Fruit fly (Drosophila melanogaster) whole organism, wandering third instar larva: ENCODE results near the gene CG18170.

Source experiments
- Abd-B ChIP-seq: fragments of >200 bp; optimal IDR thresholded peaks from 2 replicates; lab custom pipeline; 2017; ENCODE audit warnings: missing biosample characterization, missing genetic modification characterization
- Dif ChIP-seq: fragments of 200-275, 200-300 bp; sonication (Bioruptor generic); optimal IDR thresholded peaks from 2 replicates; lab custom pipeline; 2018; ENCODE audit warnings: missing biosample characterization, missing genetic modification characterization; ENCODE audit not compliant: partially characterized antibody
- HLH106 ChIP-seq: fragments of 200-800 bp; optimal IDR thresholded peaks from 3 replicates; lab custom pipeline; 2019; ENCODE audit warnings: missing biosample characterization, mild to moderate bottlenecking, missing genetic modification characterization, moderate library complexity
- Hnf4 ChIP-seq: fragments of 200-800 bp; sonication (Bioruptor generic); optimal IDR thresholded peaks from 2 replicates; lab custom pipeline; 2016; ENCODE audit warnings: missing biosample characterization, mild to moderate bottlenecking, missing genetic modification characterization
- N ChIP-seq: fragments of >200 bp; optimal IDR thresholded peaks from 2 replicates; lab custom pipeline; 2018; ENCODE audit warnings: missing biosample characterization, missing external identifiers, missing genetic modification characterization
- Vsx2 ChIP-seq: fragments of 200-300, 225-300 bp; sonication (Bioruptor generic); optimal IDR thresholded peaks from 2 replicates; lab custom pipeline; 2018; ENCODE audit warnings: missing biosample characterization, missing genetic modification characterization; ENCODE audit not compliant: partially characterized antibody
- dmrt93B ChIP-seq: fragments of 200-800 bp; sonication (Bioruptor generic); optimal IDR thresholded peaks from 2 replicates; lab custom pipeline; 2018; ENCODE audit warnings: missing biosample characterization, mild to moderate bottlenecking, missing genetic modification characterization
- h ChIP-seq: fragments of 200-800 bp; sonication (Bioruptor generic); optimal IDR thresholded peaks from 3 replicates; lab custom pipeline; 2016; ENCODE audit warnings: missing biosample characterization, mild to moderate bottlenecking, missing genetic modification characterization
- lola ChIP-seq: fragments of >200 bp; optimal IDR thresholded peaks from 2 replicates; lab custom pipeline; 2017; ENCODE audit warnings: missing biosample characterization, missing genetic modification characterization
- pan ChIP-seq: fragments of >200 bp; optimal IDR thresholded peaks from 2 replicates; lab custom pipeline; 2017
- rgr ChIP-seq: fragments of 200-800 bp; sonication (Bioruptor generic); optimal IDR thresholded peaks from 3 replicates; lab custom pipeline; 2016; ENCODE audit warnings: missing biosample characterization, mild to moderate bottlenecking, missing genetic modification characterization
- sv ChIP-seq: fragments of 200-800 bp; sonication (Bioruptor generic); optimal IDR thresholded peaks from 3 replicates; lab custom pipeline; 2016; ENCODE audit warnings: missing biosample characterization, missing genetic modification characterization

- no peak for TF ChIP-seq lola (GFP tag; lab: Kevin White, UChicago)
- no peak for TF ChIP-seq Dif (GFP tag; lab: Kevin White, UChicago)
- no peak for TF ChIP-seq pan (lab: Kevin White, UChicago)
- TF ChIP-seq N: no peak
- TF ChIP-seq dmrt93B (GFP tag; lab: Kevin White, UChicago): no peak
- no peak for TF ChIP-seq rgr (GFP tag; lab: Kevin White, UChicago)
- TF ChIP-seq Hnf4 (GFP tag; lab: Kevin White, UChicago): no peak
- no peak for TF ChIP-seq Abd-B (GFP tag; lab: Kevin White, UChicago)
- no peak for TF ChIP-seq HLH106
- no peak for TF ChIP-seq h (GFP tag; lab: Kevin White, UChicago)
- TF ChIP-seq Vsx2 (GFP tag; lab: Kevin White, UChicago): no peak
- TF ChIP-seq sv (GFP tag; lab: Kevin White, UChicago): no peak
Measured at dm6 chr3L:1661738-1662370, 59.1 kb downstream of the CG18170 start.
